Worm (Caenorhabditis elegans): ENCODE results near the gene dnj-10.

The dnj-10 gene

DNA sequence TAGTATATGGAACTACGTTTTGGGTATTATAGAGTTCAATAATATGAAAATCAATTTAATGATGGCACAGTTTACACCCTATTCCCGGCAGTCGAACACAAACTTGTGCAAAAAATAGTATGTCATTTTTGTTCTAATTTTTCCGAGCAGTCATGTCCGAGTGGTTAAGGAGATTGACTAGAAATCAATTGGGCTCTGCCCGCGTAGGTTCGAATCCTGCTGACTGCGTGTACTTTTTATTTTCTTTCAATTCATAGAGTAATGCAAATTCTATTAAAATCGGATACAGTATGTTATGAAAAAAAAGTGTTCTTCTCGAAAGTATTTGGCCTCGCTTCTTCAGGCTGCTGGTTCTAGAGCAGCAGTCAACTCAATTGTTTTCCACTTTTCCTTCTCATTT lies 15.1 kb downstream of the dnj-10 start (continued):
- no peak for TF ChIP-seq ama-1 (optimal IDR thresholded peaks at IDR 0.05)
- peak in 1 of 2 experiments; percentile 28 for TF ChIP-seq ama-1 (GFP tag; optimal IDR thresholded peaks at IDR 0.05)
- TF ChIP-seq rpc-1 (optimal IDR thresholded peaks at IDR 0.05): peak; percentile 78
- peak; percentile 88 for TF ChIP-seq rpc-1 (tag; optimal IDR thresholded peaks at IDR 0.05)
- no peak for TF ChIP-seq cebp-1 (GFP tag; IDR thresholded peaks at IDR 0.05)
- TF ChIP-seq cebp-1 (tag; optimal IDR thresholded peaks at IDR 0.05): no peak
- peak; percentile 80 for TF ChIP-seq lin-26 (GFP tag; IDR thresholded peaks at IDR 0.05)
- peak; percentile 13 for TF ChIP-seq T26A5.8 (tag; optimal IDR thresholded peaks at IDR 0.05)
- no peak for TF ChIP-seq tbx-9 (tag; optimal IDR thresholded peaks at IDR 0.05; ENCODE audit: borderline replicate concordance)
- TF ChIP-seq D2030.7 (GFP tag; IDR thresholded peaks at IDR 0.05): peak; percentile 41; the same call in 1 of the 2 replicates
- TF ChIP-seq aptf-2 (GFP tag; conservative IDR thresholded peaks at IDR 0.05): no peak
- no peak for TF ChIP-seq xnd-1 (tag; optimal IDR thresholded peaks at IDR 0.05)
- peak in 1 of 3 experiments; percentile 12 for TF ChIP-seq lin-35 (GFP tag; optimal IDR thresholded peaks at IDR 0.05)
- TF ChIP-seq ceh-79 (tag; optimal IDR thresholded peaks at IDR 0.05): no peak

DNA sequence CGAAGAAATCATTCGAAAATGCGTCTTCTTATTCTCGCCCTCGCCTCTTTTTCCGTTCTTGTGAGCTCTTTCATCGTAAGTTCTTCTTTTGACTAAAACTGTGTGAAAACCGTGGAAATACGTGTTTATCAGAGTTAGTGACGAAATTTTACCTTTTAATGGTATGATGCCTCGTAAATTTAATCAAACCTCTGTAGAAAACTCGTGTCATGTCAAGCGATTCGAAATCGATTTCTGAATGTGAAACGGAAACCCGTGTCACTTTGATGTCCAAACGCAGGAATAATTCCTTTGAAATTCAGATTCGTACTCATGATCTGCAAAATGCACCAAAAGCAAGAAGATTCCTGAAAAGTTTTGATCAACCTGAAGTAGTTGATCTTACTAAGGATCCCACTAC lies 17.6 kb downstream of the dnj-10 start, which contains the start of gene F22B7.3:
TSS of gene F22B7.3 (plus strand) at position 301 of the 400 bp plus-strand sequence.
- TF ChIP-seq F37B4.10 (GFP tag; IDR thresholded peaks at IDR 0.05): no peak
- TF ChIP-seq tbp1 (GFP tag; optimal IDR thresholded peaks at IDR 0.05): no peak
- no peak for TF ChIP-seq bed-1 (GFP tag; IDR thresholded peaks at IDR 0.05)
- no peak for TF ChIP-seq snpc-3.4 (tag; optimal IDR thresholded peaks at IDR 0.05)
- no peak for TF ChIP-seq B0261.1 (tag; optimal IDR thresholded peaks at IDR 0.05)
- no peak for TF ChIP-seq hmg-20 (GFP tag; IDR thresholded peaks at IDR 0.05)
- no peak for TF ChIP-seq unc-62 (GFP tag; optimal IDR thresholded peaks at IDR 0.05)
- no peak for TF ChIP-seq cebp-1 (GFP tag; IDR thresholded peaks at IDR 0.05)
- no peak for TF ChIP-seq cebp-1 (tag; optimal IDR thresholded peaks at IDR 0.05)
- TF ChIP-seq C17E4.6 (GFP tag; IDR thresholded peaks at IDR 0.05): no peak
- TF ChIP-seq akir-1 (GFP tag; optimal IDR thresholded peaks at IDR 0.05): no peak
- no peak for TF ChIP-seq ztf-26 (tag; optimal IDR thresholded peaks at IDR 0.05)
- TF ChIP-seq egrh-3 (GFP tag; IDR thresholded peaks at IDR 0.05): no peak
- TF ChIP-seq sptf-2 (GFP tag; optimal IDR thresholded peaks at IDR 0.05): no peak
- TF ChIP-seq tlf-1 (GFP tag; optimal IDR thresholded peaks at IDR 0.05): no peak
- no peak for TF ChIP-seq sdz-38 (tag; optimal IDR thresholded peaks at IDR 0.05)

DNA sequence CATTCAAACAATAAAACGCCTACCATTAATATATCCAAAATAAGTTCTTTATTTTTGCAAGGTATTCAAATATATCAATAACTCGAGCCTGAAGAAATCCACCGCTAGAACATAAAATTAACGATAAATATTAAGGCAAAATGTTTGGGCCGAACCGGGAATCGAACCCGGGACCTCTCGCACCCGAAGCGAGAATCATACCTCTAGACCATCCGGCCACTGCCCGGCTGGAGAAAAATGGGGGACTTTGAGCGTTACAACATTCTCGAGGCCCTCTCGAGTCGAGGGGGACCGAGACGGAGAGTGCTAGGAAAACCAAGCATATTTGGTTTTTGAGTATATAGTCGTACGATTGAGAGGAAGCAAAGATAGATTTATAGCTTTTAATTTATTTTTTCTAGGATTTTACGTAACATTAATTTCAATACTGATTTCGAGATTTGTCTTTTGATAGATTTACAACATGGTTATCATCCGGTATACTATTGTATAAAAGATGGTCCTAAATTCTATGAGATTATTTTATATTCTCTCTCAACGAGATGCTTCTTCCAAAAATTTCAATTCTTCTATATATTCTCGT lies 19.4 kb downstream of the dnj-10 start, which contains the start of gene flp-23:
TSS of gene flp-23 (plus strand) at position 533 of the 583 bp plus-strand sequence.
- TF ChIP-seq nfyb-1 (GFP tag; IDR thresholded peaks at IDR 0.05) (0 out of 2 replicates have a peak, but pooled peaks have one; percentile 40), attf-3 (GFP tag; conservative IDR thresholded peaks at IDR 0.05) (0 out of 2 replicates have a peak, but pooled peaks have one; percentile 15), let-607 (tag; optimal IDR thresholded peaks at IDR 0.05) (no peak), D2030.7 (GFP tag; IDR thresholded peaks at IDR 0.05) (peak; percentile 50; the same call in 1 of the 2 replicates), rpc-1 (optimal IDR thresholded peaks at IDR 0.05) (peak; percentile 72), rpc-1 (tag; optimal IDR thresholded peaks at IDR 0.05) (peak; percentile 86), tlf-1 (GFP tag; optimal IDR thresholded peaks at IDR 0.05) (no peak), mxl-1 (tag; optimal IDR thresholded peaks at IDR 0.05) (peak; percentile 24), lin-26 (GFP tag; IDR thresholded peaks at IDR 0.05) (peak; percentile 72), rec-8 (tag; optimal IDR thresholded peaks at IDR 0.05) (peak in 1 of 2 experiments; percentile 54), cebp-1 (GFP tag; IDR thresholded peaks at IDR 0.05) (no peak), cebp-1 (tag; optimal IDR thresholded peaks at IDR 0.05) (no peak), die-1 (tag; optimal IDR thresholded peaks at IDR 0.05) (peak; percentile 62), ztf-18 (tag; optimal IDR thresholded peaks at IDR 0.05) (peak; percentile 52), madf-6 (GFP tag; IDR thresholded peaks at IDR 0.05) (peak; percentile 17; the same call in 1 of the 2 replicates), snpc-4 (GFP tag; optimal IDR thresholded peaks at IDR 0.05) (peak; percentile 43), snpc-4 (tag; optimal IDR thresholded peaks at IDR 0.05) (peak in 1 of 4 experiments; percentile 36), hlh-26 (GFP tag; conservative IDR thresholded peaks at IDR 0.05) (no peak), egrh-3 (GFP tag; IDR thresholded peaks at IDR 0.05) (0 out of 2 replicates have a peak, but pooled peaks have one; percentile 9), Y53F4B.3 (GFP tag; IDR thresholded peaks at IDR 0.05) (no peak), F39B2.1 (GFP tag; IDR thresholded peaks at IDR 0.05) (no peak), snpc-1.3 (tag; optimal IDR thresholded peaks at IDR 0.05; ENCODE audit: insufficient read depth) (peak; percentile 13), tbp1 (GFP tag; optimal IDR thresholded peaks at IDR 0.05) (peak; percentile 90), pha-4 (tag; optimal IDR thresholded peaks at IDR 0.05) (no peak), lin-40 (tag; optimal IDR thresholded peaks at IDR 0.05) (peak; percentile 17), ccch-3 (GFP tag; optimal IDR thresholded peaks at IDR 0.05) (no peak)

All from whole organism, young adult.